Worm (Caenorhabditis elegans) whole organism, L1 larva: ENCODE data around the gene sca-1.

ENCODE experiments used
- C34B4.2 ChIP-seq: sonication (generic microtip); optimal IDR thresholded peaks from 2 replicates; lab custom pipeline; 2017; ENCODE audit warnings: mild to moderate bottlenecking, missing genetic modification characterization, missing compliant biosample characterization
- ceh-63 ChIP-seq: fragments of 200-800 bp; sonication (Bioruptor generic); optimal IDR thresholded peaks from 2 replicates; lab custom pipeline; 2018; ENCODE audit warnings: mild to moderate bottlenecking, missing genetic modification characterization, missing compliant biosample characterization
- ceh-82 ChIP-seq, 3 experiments: fragments of 150-350 bp in 1 of 3; sonication (generic microtip) in 2 of 3; optimal IDR thresholded peaks; 2 replicates each; lab custom pipeline; 2014 to 2017; ENCODE audit warnings: missing biosample characterization in 3 of 3, missing genetic modification characterization in 3 of 3
- ceh-90 ChIP-seq: sonication (generic microtip); optimal IDR thresholded peaks from 2 replicates; lab custom pipeline; 2016; ENCODE audit warnings: missing genetic modification characterization, missing compliant biosample characterization
- dpl-1 ChIP-seq, 3 experiments: fragments of 150-350 bp in 2 of 3; sonication (generic microtip) in 1 of 3; optimal IDR thresholded peaks; 2 replicates each; lab custom pipeline; 2014 to 2017; ENCODE audit warnings: missing biosample characterization in 3 of 3, missing genetic modification characterization in 3 of 3, missing genetic modification reagents in 3 of 3
- efl-1 ChIP-seq, 4 experiments: fragments of 150-350 bp; optimal IDR thresholded peaks in 3 of 4; peaks in 1 of 4; 1 replicate in 1 of 4; 2 replicates in 3 of 4; lab custom pipeline; 2014; ENCODE audit warnings: missing biosample characterization in 2 of 4, missing genetic modification characterization in 2 of 4, missing genetic modification reagents in 2 of 4
- efl-3 ChIP-seq: fragments of 200-800 bp; sonication (Bioruptor generic); optimal IDR thresholded peaks from 2 replicates; lab custom pipeline; 2018; ENCODE audit warnings: mild to moderate bottlenecking, missing genetic modification characterization, missing compliant biosample characterization
- egl-13 ChIP-seq: sonication (generic microtip); optimal IDR thresholded peaks from 2 replicates; lab custom pipeline; 2016; ENCODE audit warnings: missing genotype, missing genetic modification reagents, missing genetic modification characterization, missing compliant biosample characterization
- ets-5 ChIP-seq: fragments of 200-800 bp; sonication (Bioruptor generic); IDR thresholded peaks from 2 replicates; pipeline ENCODE4 v1.3.6; 2022; ENCODE audit warnings: missing genetic modification characterization, missing compliant biosample characterization
- hlh-4 ChIP-seq: sonication (generic microtip); optimal IDR thresholded peaks from 2 replicates; lab custom pipeline; 2016; ENCODE audit warnings: mild to moderate bottlenecking, missing genetic modification characterization, missing compliant biosample characterization
- isw-1 ChIP-seq: fragments of 200-800 bp; sonication (Bioruptor generic); IDR thresholded peaks from 2 replicates; pipeline ENCODE4 v1.3.6; 2022; ENCODE audit warnings: missing genetic modification characterization, missing compliant biosample characterization
- lin-13 ChIP-seq: fragments of 150-350 bp; optimal IDR thresholded peaks from 2 replicates; lab custom pipeline; 2014; ENCODE audit warnings: missing biosample characterization, missing genetic modification reagents, missing genetic modification characterization
- lin-35 ChIP-seq, 2 experiments: fragments of 150-350 bp; optimal IDR thresholded peaks; 2 replicates each; lab custom pipeline; 2014; ENCODE audit warnings: missing biosample characterization in 2 of 2, missing genetic modification characterization in 2 of 2, missing genetic modification reagents in 2 of 2
- lsy-2 ChIP-seq, 2 experiments: fragments of 150-350 bp; optimal IDR thresholded peaks; 2 replicates each; lab custom pipeline; 2014; ENCODE audit warnings: missing biosample characterization in 2 of 2, missing genetic modification characterization in 2 of 2
- mef-2 ChIP-seq: fragments of 150-350 bp; optimal IDR thresholded peaks from 2 replicates; lab custom pipeline; 2014; ENCODE audit warnings: missing biosample characterization, missing genetic modification characterization
- nhr-11 ChIP-seq: fragments of 150-350 bp; optimal IDR thresholded peaks from 2 replicates; lab custom pipeline; 2014; ENCODE audit warnings: missing biosample characterization, missing genetic modification characterization
- nhr-71 ChIP-seq: sonication (generic microtip); optimal IDR thresholded peaks from 2 replicates; lab custom pipeline; 2016; ENCODE audit warnings: mild to moderate bottlenecking, missing genetic modification characterization, moderate library complexity, missing compliant biosample characterization
- nhr-85 ChIP-seq: sonication (generic microtip); peaks from one replicate; lab custom pipeline; 2016; ENCODE audit warnings: missing genetic modification characterization, inconsistent platforms, missing compliant biosample characterization
- pag-3 ChIP-seq: sonication (generic microtip); optimal IDR thresholded peaks from 2 replicates; lab custom pipeline; 2017; ENCODE audit warnings: missing genetic modification characterization, mild to moderate bottlenecking, missing compliant biosample characterization, antibody characterized with exemption, borderline replicate concordance; ENCODE audit not compliant: insufficient read depth
- pqm-1 ChIP-seq: sonication (generic microtip); optimal IDR thresholded peaks from 3 replicates; lab custom pipeline; 2017; ENCODE audit warnings: missing biosample characterization, missing genetic modification characterization
- rnt-1 ChIP-seq: sonication (generic microtip); optimal IDR thresholded peaks from 2 replicates; lab custom pipeline; 2016; ENCODE audit warnings: mild to moderate bottlenecking, missing genetic modification characterization, moderate library complexity, missing compliant biosample characterization
- skn-1 ChIP-seq: fragments of 150-350 bp; optimal IDR thresholded peaks from 2 replicates; lab custom pipeline; 2014; ENCODE audit warnings: missing biosample characterization, missing genetic modification characterization
- sox-4 ChIP-seq: sonication (generic microtip); optimal IDR thresholded peaks from 2 replicates; lab custom pipeline; 2016; ENCODE audit warnings: missing genetic modification characterization, missing compliant biosample characterization
- sptf-1 ChIP-seq: fragments of 150-350 bp; optimal IDR thresholded peaks from 2 replicates; lab custom pipeline; 2014; ENCODE audit warnings: missing biosample characterization, missing genetic modification characterization
- swsn-7 ChIP-seq: sonication (generic microtip); optimal IDR thresholded peaks from 2 replicates; lab custom pipeline; 2016; ENCODE audit warnings: missing genetic modification characterization, missing compliant biosample characterization
- unc-130 ChIP-seq: fragments of 150-350 bp; optimal IDR thresholded peaks from 2 replicates; lab custom pipeline; 2017; ENCODE audit warnings: missing biosample characterization, missing genetic modification characterization, inconsistent platforms
- unc-98 ChIP-seq: fragments of 200-800 bp; sonication (Bioruptor generic); IDR thresholded peaks from 2 replicates; pipeline ENCODE4 v1.3.6; 2022; ENCODE audit warnings: missing genetic modification characterization, missing compliant biosample characterization
- vab-15 ChIP-seq: sonication (generic microtip); optimal IDR thresholded peaks from 2 replicates; lab custom pipeline; 2017; ENCODE audit warnings: missing genotype, mild to moderate bottlenecking, missing genetic modification characterization, missing compliant biosample characterization
- xbp-1 ChIP-seq: sonication (generic microtip); optimal IDR thresholded peaks from 2 replicates; lab custom pipeline; 2016; ENCODE audit warnings: missing genetic modification characterization, missing compliant biosample characterization
- ztf-11 ChIP-seq, 2 experiments: sonication (generic microtip); optimal IDR thresholded peaks; 2 replicates each; lab custom pipeline; 2016 to 2017; ENCODE audit warnings: missing genetic modification characterization in 2 of 2, missing biosample characterization in 1 of 2, missing compliant biosample characterization in 1 of 2

sca-1 gene

ce11 chrIII:10805172-10805571, 11.5 kb downstream of the sca-1 start:
- no peak for TF ChIP-seq C34B4.2
- no peak for TF ChIP-seq ets-5
- TF ChIP-seq lin-13 (GFP tag; lab: Kevin White, UChicago) = no peak
- TF ChIP-seq ceh-63 (GFP tag; lab: Kevin White, UChicago) = no peak
- TF ChIP-seq lin-35 (GFP tag; optimal IDR thresholded peaks at IDR 0.05; lab: Kevin White, UChicago) = no peak
- TF ChIP-seq nhr-71 = no peak
- TF ChIP-seq isw-1 (GFP tag; lab: Robert Waterston, UW) = no peak
- no peak for TF ChIP-seq efl-3 (GFP tag; lab: Kevin White, UChicago)
- TF ChIP-seq ceh-90 (tag; lab: Kevin White, UChicago) = no peak
- TF ChIP-seq ztf-11 (tag; optimal IDR thresholded peaks at IDR 0.05; lab: Kevin White, UChicago) = no peak
- TF ChIP-seq hlh-4 (tag; lab: Kevin White, UChicago) = no peak
- no peak for TF ChIP-seq mef-2 (tag; lab: Kevin White, UChicago)
- TF ChIP-seq vab-15 = no peak
- no peak for TF ChIP-seq skn-1 (tag; lab: Kevin White, UChicago)
- no peak for TF ChIP-seq lsy-2 (tag; optimal IDR thresholded peaks at IDR 0.05; lab: Kevin White, UChicago)
- no peak for TF ChIP-seq swsn-7 (tag; lab: Kevin White, UChicago)

- TF ChIP-seq rnt-1 (peak; percentile 39), pag-3 (tag; lab: Kevin White, UChicago) (peak; percentile 59), egl-13 (no peak), nhr-71 (peak; percentile 37), sptf-1 (tag; lab: Kevin White, UChicago) (no peak), lsy-2 (tag; optimal IDR thresholded peaks at IDR 0.05; lab: Kevin White, UChicago) (peak in 1 of 2 experiments; percentile 10)
- TF ChIP-seq, all 84 proteins: peak for 4
These were observed 14.6 kb downstream of the sca-1 start, which contains the start of gene K11D9.3 for ce11 chrIII:10802032-10802431. Gene K11D9.3, minus strand, starts transcription at chrIII:10802212.

ce11 chrIII:10794049-10794448, 22.6 kb downstream of the sca-1 start, which contains the start of gene clec-163:
Gene clec-163, plus strand, starts transcription at chrIII:10794349.
- TF ChIP-seq ceh-82 (tag; optimal IDR thresholded peaks at IDR 0.05; lab: Kevin White, UChicago) (no peak), efl-3 (GFP tag; lab: Kevin White, UChicago) (no peak)

- no peak for TF ChIP-seq unc-98 (GFP tag; lab: Robert Waterston, UW)
- TF ChIP-seq nhr-11 (tag; lab: Kevin White, UChicago) = no peak
- TF ChIP-seq, all 84 proteins: peak for 0
These were observed 25.4 kb downstream of the sca-1 start for ce11 chrIII:10791233-10791632.

DNA sequence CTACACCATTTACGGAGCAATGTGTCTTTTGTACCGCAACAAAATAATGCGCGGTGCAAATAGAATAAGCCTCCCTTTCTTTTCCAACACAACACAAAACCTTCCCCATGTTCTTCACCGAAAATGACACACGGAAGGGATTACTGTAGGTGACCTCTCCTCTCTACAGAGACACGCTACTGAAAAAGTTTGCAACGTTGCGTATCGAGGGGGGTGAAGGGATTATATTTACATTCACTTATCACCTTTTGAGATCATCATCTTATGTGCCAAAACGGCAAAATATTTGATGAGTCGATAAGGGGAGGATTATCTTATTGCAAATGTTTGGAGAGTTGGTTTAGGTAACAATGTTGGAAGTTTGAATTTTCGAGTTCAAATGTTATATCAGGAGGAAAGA, 33.6 kb downstream of the sca-1 start:
- no peak for TF ChIP-seq unc-130
- TF ChIP-seq dpl-1 (GFP tag; optimal IDR thresholded peaks at IDR 0.05; lab: Kevin White, UChicago) = no peak
- TF ChIP-seq unc-98 (GFP tag; lab: Robert Waterston, UW) = no peak
- no peak for TF ChIP-seq pqm-1 (tag; lab: Kevin White, UChicago)
- no peak for TF ChIP-seq egl-13

- TF ChIP-seq efl-1 (optimal IDR thresholded peaks at IDR 0.05; lab: Kevin White, UChicago) = no peak
- TF ChIP-seq efl-1 (GFP tag; optimal IDR thresholded peaks at IDR 0.05 in 1 of 2; lab: Kevin White, UChicago) = peak in 1 of 2 experiments; percentile 69
- TF ChIP-seq sox-4 (tag; lab: Kevin White, UChicago) = no peak
- TF ChIP-seq nhr-85 (tag; lab: Kevin White, UChicago) = peak; percentile 47
- no peak for TF ChIP-seq efl-3 (GFP tag; lab: Kevin White, UChicago)
- TF ChIP-seq, all 84 proteins: peak for 2
These were observed 35.1 kb downstream of the sca-1 start, which contains the start of gene ptr-19 for ce11 chrIII:10781553-10781952. Gene ptr-19, plus strand, starts transcription at chrIII:10781853.

- TF ChIP-seq xbp-1 (tag; lab: Kevin White, UChicago) (no peak), efl-1 (optimal IDR thresholded peaks at IDR 0.05; lab: Kevin White, UChicago) (no peak), efl-1 (GFP tag; optimal IDR thresholded peaks at IDR 0.05 in 1 of 2; lab: Kevin White, UChicago) (peak in 1 of 2 experiments; percentile 73)
These were observed 47.0 kb downstream of the sca-1 start for ce11 chrIII:10769693-10770092.
